Worm (Caenorhabditis elegans): ENCODE data around the gene emb-5.
A peak's percentile ranks its signal among the peaks of the same experiment; 100 is the strongest.

DNA sequence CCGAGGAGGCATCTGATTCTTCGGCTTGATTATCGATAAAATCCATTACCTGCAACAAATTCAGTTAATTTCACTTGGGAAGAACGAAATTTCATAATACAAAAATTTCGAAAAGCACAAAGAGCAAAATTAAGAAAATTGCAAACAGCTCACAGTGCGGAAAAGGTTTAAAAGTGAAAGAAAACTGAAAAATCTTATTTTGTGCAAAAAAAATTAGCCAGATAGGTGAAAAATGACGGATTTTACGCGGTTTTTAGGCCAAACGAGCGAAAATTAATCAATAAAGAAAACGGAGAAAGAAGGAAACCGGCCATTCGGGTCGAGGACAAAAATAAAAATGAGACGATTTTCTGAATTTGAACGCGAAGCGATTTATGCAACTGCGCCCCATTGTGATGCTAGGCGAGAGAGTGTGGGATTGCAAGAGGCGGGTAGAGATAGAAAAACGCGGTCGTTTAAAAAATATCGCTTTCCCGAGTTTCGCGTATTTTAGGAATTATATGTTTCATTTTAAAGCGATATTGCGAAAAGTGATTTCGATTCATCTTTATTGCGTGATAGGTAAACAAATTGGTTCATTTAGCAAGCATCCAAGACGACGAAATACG, at the start of gene emb-5:
- TF ChIP-seq elt-3 (tag; optimal IDR thresholded peaks at IDR 0.05) (no peak), snpc-4 (tag; optimal IDR thresholded peaks at IDR 0.05) (no peak), egl-27 (tag; optimal IDR thresholded peaks at IDR 0.05) (peak; percentile 9), ceh-82 (tag; optimal IDR thresholded peaks at IDR 0.05) (no peak), elt-1 (tag; optimal IDR thresholded peaks at IDR 0.05) (no peak), ama-1 (optimal IDR thresholded peaks at IDR 0.05) (no peak)
